Fruit fly (Drosophila melanogaster): ENCODE measurements around the gene CG7044.

CG7044 gene

dm6 chr3R:21080876-21081586, 20.5 kb downstream of the CG7044 start, which contains the start of gene HHEX:
HHEX (minus strand) TSS chr3R:21080926.
- TF ChIP-seq noc (tag; optimal IDR thresholded peaks at IDR 0.05) = peak; percentile 87

dm6 chr3R:21078958-21079357, 22.6 kb downstream of the CG7044 start:
- no peak for TF ChIP-seq noc (tag; optimal IDR thresholded peaks at IDR 0.05)

DNA sequence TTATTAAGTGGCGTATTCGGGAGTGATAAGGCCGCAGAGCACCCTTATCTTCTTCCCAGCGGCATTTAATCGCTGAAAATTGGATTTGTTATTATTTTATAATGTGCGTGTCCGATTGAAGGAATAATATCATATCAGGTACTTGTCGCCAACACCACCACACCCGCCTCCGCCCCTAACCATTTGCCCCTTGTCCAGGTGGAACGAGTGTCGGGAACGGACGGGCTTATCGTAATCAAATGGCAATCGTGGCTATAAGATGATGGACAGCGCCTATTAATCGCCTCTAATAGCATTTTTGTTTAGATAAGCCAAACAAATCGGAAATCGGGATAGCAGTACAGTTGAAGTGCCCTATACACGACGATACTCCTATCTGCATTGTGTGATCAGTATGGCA, 23.3 kb downstream of the CG7044 start:
- peak; percentile 24 for TF ChIP-seq noc (tag; optimal IDR thresholded peaks at IDR 0.05)

DNA sequence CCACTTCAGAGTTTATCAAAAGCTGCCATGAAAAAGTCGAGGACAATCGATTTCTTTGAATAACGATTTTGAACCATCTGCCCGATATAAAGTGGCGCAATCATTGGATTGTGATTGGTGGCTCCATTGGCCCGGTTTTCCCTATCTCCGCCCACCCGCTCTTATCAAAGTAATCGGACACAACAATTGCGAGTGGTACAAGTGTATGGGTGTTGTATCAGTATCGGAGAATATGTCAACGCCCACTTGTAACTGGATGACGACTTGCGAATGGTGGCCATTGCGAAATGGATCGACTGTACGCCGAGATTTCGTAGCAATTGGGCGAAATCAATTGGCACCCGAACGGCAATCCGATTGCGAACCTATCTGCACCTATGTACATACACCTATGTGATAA, 23.9 kb downstream of the CG7044 start:
- TF ChIP-seq noc (tag; optimal IDR thresholded peaks at IDR 0.05) = no peak

DNA sequence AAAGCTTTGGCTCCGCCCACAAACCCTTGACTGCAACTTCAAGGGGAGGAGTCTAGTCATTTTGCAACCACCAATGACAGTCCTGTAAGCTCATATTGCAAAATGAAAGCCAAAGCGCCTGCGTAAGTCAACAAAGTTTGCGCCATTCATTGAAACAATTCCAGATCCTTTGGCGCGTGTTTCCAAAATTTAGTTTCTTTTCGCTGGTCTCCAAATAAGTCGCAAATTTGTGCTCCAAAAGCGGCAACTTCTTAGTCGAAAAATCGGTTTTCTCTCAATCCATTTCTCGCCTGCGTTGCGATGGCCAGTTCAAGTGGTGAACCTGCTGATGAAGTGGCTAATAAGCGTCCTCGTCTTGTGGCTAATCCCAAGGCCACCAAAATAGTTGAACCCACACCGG, 27.8 kb downstream of the CG7044 start, which contains the start of gene dmrt93B:
Gene dmrt93B (plus strand): TSS at position 301 of the 400 bp plus-strand sequence.
- no peak for TF ChIP-seq noc (tag; optimal IDR thresholded peaks at IDR 0.05)

- no peak for TF ChIP-seq noc (tag; optimal IDR thresholded peaks at IDR 0.05)
Observed at dm6 chr3R:21073141-21073540, 28.4 kb downstream of the CG7044 start, which contains the start of gene r-l. r-l (minus strand) TSS chr3R:21073319.

DNA sequence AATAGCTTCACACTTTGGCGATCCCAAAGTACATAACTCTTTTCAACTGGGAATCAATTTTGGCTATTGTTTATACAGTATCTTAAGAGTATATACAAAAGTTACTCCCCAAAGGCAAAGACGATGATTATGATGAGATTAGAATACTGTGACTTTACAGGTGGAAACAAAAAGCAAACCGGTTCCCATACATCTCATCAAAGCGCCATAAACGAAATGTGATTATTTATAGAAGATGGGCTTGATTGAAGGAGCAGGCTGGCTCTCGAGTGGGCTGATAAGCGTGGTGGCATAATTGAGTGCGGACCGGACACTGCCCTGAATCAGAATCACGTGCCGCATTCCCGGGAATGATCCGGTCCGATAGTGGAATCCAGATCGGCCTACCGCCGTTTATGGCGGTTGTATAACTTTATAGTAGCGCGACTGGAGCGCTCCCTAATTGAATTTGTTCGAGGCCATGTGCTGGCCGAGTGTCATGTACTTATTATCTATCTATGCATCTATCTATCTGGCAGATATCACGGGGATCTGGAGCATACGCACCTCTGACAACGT, 29.5 kb downstream of the CG7044 start:
- peak; percentile 53 for TF ChIP-seq noc (tag; optimal IDR thresholded peaks at IDR 0.05)

DNA sequence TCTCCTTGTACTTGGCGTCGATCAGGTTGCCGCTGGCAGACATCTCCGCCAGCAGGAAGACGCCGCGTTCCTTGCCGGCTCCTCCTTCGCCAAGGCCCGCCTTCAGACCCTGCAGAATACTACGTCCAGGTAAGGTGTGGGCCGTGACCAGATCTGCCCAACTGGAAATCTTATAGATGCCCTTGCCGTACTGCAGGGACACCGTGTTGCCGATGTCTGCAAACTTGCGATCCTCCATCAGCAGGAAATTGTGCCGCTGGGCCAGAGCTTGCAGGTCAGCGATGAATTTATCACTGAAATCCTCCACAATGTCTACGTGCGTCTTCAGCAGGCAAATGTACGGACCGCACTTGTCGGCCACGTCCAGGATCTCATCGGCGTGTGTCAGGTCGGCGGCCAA, 30.2 kb downstream of the CG7044 start:
- TF ChIP-seq noc (tag; optimal IDR thresholded peaks at IDR 0.05) = no peak

dm6 chr3R:21069742-21070141, 31.8 kb downstream of the CG7044 start:
- TF ChIP-seq noc (tag; optimal IDR thresholded peaks at IDR 0.05) = no peak

DNA sequence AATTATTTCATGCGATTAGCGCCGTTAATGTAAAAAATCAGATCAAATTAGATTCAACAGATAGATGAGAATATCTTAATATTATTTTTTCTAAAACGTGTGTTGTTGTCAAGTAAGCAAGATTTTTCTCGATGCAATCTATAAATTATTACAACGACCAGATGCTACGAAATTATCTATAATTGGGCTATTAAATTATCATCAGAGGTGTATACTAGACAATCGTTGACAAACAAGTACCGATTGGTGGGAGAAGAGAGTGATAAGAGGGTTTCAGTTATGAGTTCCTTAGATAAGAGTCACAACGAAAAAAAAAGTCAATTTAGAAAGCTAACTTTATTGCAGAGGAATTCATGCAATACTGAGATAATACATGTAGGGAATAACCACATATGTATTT, 34.0 kb downstream of the CG7044 start:
- TF ChIP-seq noc (tag; optimal IDR thresholded peaks at IDR 0.05) = no peak

DNA sequence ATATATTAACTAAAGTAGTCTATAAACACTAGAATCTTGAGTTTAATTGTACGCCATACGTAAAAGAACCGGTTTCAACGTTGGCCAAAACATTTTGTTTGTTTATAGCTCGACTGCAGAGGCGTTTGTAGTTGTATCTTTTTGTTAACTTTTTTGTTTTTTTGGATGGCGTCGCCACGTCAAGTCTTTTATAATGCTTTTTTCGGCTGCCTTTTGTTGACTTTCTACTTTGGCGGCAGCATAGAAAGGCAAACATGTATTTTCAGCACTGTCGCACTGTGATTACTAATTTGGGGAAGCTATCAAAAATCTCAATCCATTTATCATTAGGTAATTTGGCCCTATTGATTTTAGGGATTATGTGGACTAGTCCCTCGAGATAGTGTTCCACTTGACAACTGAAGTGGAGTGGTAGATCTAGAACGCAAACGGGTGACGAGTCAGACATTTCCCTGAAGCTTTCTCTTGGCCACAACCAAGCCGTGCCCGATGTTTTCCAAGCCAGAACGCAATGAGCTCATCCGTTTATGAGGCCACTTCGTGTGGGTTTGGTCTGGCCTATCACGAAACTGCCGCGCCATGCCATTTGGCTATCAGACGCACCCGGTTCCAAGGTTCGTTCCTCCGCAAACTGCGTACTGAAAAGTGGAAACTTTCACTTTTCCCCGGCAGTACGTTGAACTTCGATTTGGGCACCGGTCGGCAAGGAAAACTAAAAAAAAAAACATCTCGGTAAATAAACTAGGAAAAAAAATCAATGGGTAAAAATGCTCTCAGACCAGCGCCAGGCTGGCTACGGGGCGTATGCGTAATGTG, 34.8 kb downstream of the CG7044 start:
- TF ChIP-seq noc (tag; optimal IDR thresholded peaks at IDR 0.05) = no peak

DNA sequence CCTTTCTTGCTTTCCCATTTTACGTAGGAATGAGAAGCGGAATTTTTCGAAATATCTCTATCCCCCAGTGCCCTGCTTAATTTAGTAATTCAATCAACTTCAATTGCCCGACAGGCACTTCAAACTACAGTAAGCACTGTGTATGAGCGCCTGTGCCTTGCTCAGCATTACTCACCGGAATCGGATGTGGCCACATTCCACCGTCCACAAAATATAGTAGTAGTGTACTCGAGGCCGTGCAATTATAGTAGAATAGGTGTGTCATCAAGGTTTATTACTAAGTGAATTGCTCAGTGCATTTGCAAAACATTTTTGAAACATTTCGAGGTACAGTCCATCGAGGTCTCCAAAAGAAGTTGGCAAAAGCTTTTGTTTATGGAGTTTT, 35.8 kb downstream of the CG7044 start:
- no peak for TF ChIP-seq noc (tag; optimal IDR thresholded peaks at IDR 0.05)

DNA sequence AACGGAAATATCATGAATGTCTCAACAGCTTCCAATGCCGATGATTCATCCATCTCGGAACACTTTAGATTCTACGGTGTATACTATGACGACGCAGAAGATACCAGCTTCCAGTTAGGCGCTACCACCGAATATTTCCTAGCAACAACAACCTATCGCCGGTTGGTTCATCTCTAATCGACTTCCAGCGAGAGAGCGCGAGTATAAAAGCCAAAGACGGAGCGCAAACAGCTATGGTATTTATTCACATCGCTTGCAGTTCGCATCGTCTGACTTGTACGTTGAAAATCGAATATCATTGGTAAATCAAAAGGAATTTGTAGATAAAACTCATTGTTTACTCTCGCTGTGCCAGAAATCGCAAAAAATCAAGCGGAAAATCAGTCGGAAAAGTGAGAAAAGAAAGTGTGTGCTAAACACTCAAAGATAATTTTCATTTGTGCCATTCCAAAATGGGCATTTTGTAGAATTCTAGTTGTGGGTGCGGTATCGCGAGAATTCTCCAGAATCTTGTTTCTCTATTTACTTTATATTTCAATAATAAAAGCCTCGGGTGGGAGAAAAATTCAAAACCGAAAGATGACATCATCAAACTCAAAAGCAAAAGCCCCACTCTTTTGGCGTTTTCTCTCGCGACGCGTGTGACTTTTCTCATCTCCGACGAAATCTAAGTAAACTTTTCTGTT, 36.4 kb downstream of the CG7044 start, which contains the start of gene AnxB9:
Gene AnxB9 (plus strand): TSS at position 232 of the 686 bp plus-strand sequence.
- TF ChIP-seq noc (tag; optimal IDR thresholded peaks at IDR 0.05) = peak; percentile 60

- peak; percentile 9 for TF ChIP-seq noc (tag; optimal IDR thresholded peaks at IDR 0.05)
Observed at dm6 chr3R:21064000-21064924, 37.3 kb downstream of the CG7044 start, which contains the start of gene Cortactin. Cortactin (minus strand) TSS chr3R:21064471.

- TF ChIP-seq noc (tag; optimal IDR thresholded peaks at IDR 0.05) = no peak
Observed at dm6 chr3R:21063433-21063832, 38.1 kb downstream of the CG7044 start.

Data from whole organism, larva.